Worm (Caenorhabditis elegans) whole organism, L1 larva: ENCODE results near the gene T22F3.12.

Source experiments
- alr-1 ChIP-seq: fragments of 200-800 bp; sonication (Bioruptor generic); optimal IDR thresholded peaks from 2 replicates; lab custom pipeline; 2018; ENCODE audit warnings: borderline replicate concordance, mild to moderate bottlenecking, missing genetic modification characterization, missing compliant biosample characterization
- ama-1 ChIP-seq: fragments of 150-350 bp; optimal IDR thresholded peaks from 2 replicates; lab custom pipeline; 2014
- ceh-82 ChIP-seq, 3 experiments: fragments of 150-350 bp in 1 of 3; sonication (generic microtip) in 2 of 3; optimal IDR thresholded peaks; 2 replicates each; lab custom pipeline; 2014 to 2017; ENCODE audit warnings: missing biosample characterization in 3 of 3, missing genetic modification characterization in 3 of 3
- egl-13 ChIP-seq: sonication (generic microtip); optimal IDR thresholded peaks from 2 replicates; lab custom pipeline; 2016; ENCODE audit warnings: missing genotype, missing genetic modification reagents, missing genetic modification characterization, missing compliant biosample characterization
- elt-2 ChIP-seq: sonication (generic microtip); optimal IDR thresholded peaks from 2 replicates; lab custom pipeline; 2016; ENCODE audit warnings: missing genetic modification characterization, mild to moderate bottlenecking, inconsistent platforms, missing compliant biosample characterization, missing genetic modification reagents
- elt-3 ChIP-seq, 6 experiments: fragments of 150-350 bp in 1 of 6; sonication (generic microtip); optimal IDR thresholded peaks; 2 replicates each; lab custom pipeline; 2017 to 2018; ENCODE audit warnings: missing biosample characterization in 6 of 6, missing genetic modification characterization in 6 of 6, inconsistent platforms in 1 of 6
- ets-5 ChIP-seq: fragments of 200-800 bp; sonication (Bioruptor generic); IDR thresholded peaks from 2 replicates; pipeline ENCODE4 v1.3.6; 2022; ENCODE audit warnings: missing genetic modification characterization, missing compliant biosample characterization
- fkh-10 ChIP-seq: sonication (generic microtip); optimal IDR thresholded peaks from 2 replicates; lab custom pipeline; 2017; ENCODE audit warnings: missing biosample characterization, missing genetic modification reagents, missing genetic modification characterization
- nhr-90 ChIP-seq: sonication (generic microtip); optimal IDR thresholded peaks from 2 replicates; lab custom pipeline; 2016; ENCODE audit warnings: mild to moderate bottlenecking, missing genetic modification characterization, missing compliant biosample characterization; ENCODE audit not compliant: poor library complexity
- pqm-1 ChIP-seq: sonication (generic microtip); optimal IDR thresholded peaks from 3 replicates; lab custom pipeline; 2017; ENCODE audit warnings: missing biosample characterization, missing genetic modification characterization
- tlp-1 ChIP-seq: fragments of 150-350 bp; optimal IDR thresholded peaks from 2 replicates; lab custom pipeline; 2014; ENCODE audit warnings: missing biosample characterization, missing genetic modification characterization
- unc-30 ChIP-seq: sonication (generic microtip); optimal IDR thresholded peaks from 2 replicates; lab custom pipeline; 2017; ENCODE audit warnings: missing biosample characterization, missing genetic modification characterization
- ztf-11 ChIP-seq, 2 experiments: sonication (generic microtip); optimal IDR thresholded peaks; 2 replicates each; lab custom pipeline; 2016 to 2017; ENCODE audit warnings: missing genetic modification characterization in 2 of 2, missing biosample characterization in 1 of 2, missing compliant biosample characterization in 1 of 2

ce11 chrV:3585011-3585410 is 7.0 kb downstream of the T22F3.12 start:
- TF ChIP-seq pqm-1 (no peak), unc-30 (tag; lab: Kevin White, UChicago) (no peak), tlp-1 (no peak), ceh-82 (tag; optimal IDR thresholded peaks at IDR 0.05; lab: Kevin White, UChicago) (no peak), elt-2 (tag; lab: Kevin White, UChicago) (no peak), ama-1 (lab: Kevin White, UChicago) (no peak), alr-1 (no peak), nhr-90 (tag; lab: Kevin White, UChicago) (no peak), egl-13 (tag; lab: Kevin White, UChicago) (no peak), ets-5 (GFP tag; lab: Robert Waterston, UW) (no peak), elt-3 (tag; optimal IDR thresholded peaks at IDR 0.05; lab: Kevin White, UChicago) (no peak), ztf-11 (tag; optimal IDR thresholded peaks at IDR 0.05; lab: Kevin White, UChicago) (no peak), fkh-10 (GFP tag; lab: Kevin White, UChicago) (no peak)
